Fruit fly (Drosophila melanogaster): Measurements from ENCODE around the gene CG33285.

CG33285 gene

DNA sequence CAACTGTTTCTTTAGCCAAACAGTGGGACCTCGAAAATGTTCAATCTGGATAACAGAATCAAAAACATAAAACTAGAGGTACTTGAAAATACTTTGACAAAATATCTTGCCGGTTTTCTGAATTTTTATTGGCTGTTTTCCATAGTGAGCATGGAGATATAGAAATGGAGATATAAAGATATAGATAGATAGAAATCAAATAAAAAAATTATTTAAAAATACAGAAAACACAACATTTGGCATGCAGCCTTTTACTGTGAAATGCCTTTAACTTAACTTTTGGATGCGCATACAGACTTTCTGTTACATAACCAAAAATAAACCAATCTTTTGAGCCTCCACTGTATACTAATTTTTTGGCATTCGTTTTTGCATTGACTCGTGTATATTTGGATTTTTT is 11.6 kb upstream of the CG33285 start (continued):
- TF ChIP-seq ERR (GFP tag; optimal IDR thresholded peaks at IDR 0.05) (no peak), bowl (GFP tag; IDR thresholded peaks at IDR 0.05) (no peak), CG42726 (GFP tag; IDR thresholded peaks at IDR 0.05; ENCODE audit: partially characterized antibody) (no peak), row (GFP tag; IDR thresholded peaks at IDR 0.05) (no peak; the same call in 2 of the 3 replicates), CG9215 (GFP tag; IDR thresholded peaks at IDR 0.05) (no peak), MBD-R2 (GFP tag; IDR thresholded peaks at IDR 0.05) (no peak), exex (tag; optimal IDR thresholded peaks at IDR 0.05) (no peak), Opbp (GFP tag; IDR thresholded peaks at IDR 0.05; ENCODE audit: partially characterized antibody) (no peak), CG3065 (GFP tag; optimal IDR thresholded peaks at IDR 0.05) (no peak), CG31441 (GFP tag; IDR thresholded peaks at IDR 0.05) (no peak), CG9727 (GFP tag; optimal IDR thresholded peaks at IDR 0.05) (peak; percentile 16), C15 (GFP tag; IDR thresholded peaks at IDR 0.05) (no peak), CG1602 (GFP tag; optimal IDR thresholded peaks at IDR 0.05) (no peak), jigr1 (GFP tag; IDR thresholded peaks at IDR 0.05) (no peak), CG11093 (GFP tag; IDR thresholded peaks at IDR 0.05) (no peak), CG12071 (GFP tag; optimal IDR thresholded peaks at IDR 0.05) (no peak), grau (tag; optimal IDR thresholded peaks at IDR 0.05) (peak; percentile 74), CG6791 (GFP tag; IDR thresholded peaks at IDR 0.05; ENCODE audit: partially characterized antibody) (no peak), CG7357 (GFP tag; IDR thresholded peaks at IDR 0.05) (no peak), Sry-δ (GFP tag; optimal IDR thresholded peaks at IDR 0.05) (no peak), prd (optimal IDR thresholded peaks at IDR 0.05) (no peak), prd (GFP tag; IDR thresholded peaks at IDR 0.05) (no peak), Sry-β (GFP tag; optimal IDR thresholded peaks at IDR 0.05) (no peak), croc (GFP tag; conservative IDR thresholded peaks at IDR 0.05) (no peak), lov (optimal IDR thresholded peaks at IDR 0.05) (no peak), lov (GFP tag; IDR thresholded peaks at IDR 0.05) (no peak), nerfin-2 (GFP tag; IDR thresholded peaks at IDR 0.05; ENCODE audit: partially characterized antibody) (no peak), zfh2 (GFP tag; optimal IDR thresholded peaks at IDR 0.05) (no peak), salm (tag; optimal IDR thresholded peaks at IDR 0.05) (no peak), CG15269 (tag; optimal IDR thresholded peaks at IDR 0.05) (peak; percentile 22), bbx (GFP tag; IDR thresholded peaks at IDR 0.05; ENCODE audit: partially characterized antibody) (no peak), CG17385 (GFP tag; optimal IDR thresholded peaks at IDR 0.05) (no peak), gem (tag; optimal IDR thresholded peaks at IDR 0.05) (peak; percentile 44), ci (GFP tag; IDR thresholded peaks at IDR 0.05) (no peak), CG18011 (GFP tag; optimal IDR thresholded peaks at IDR 0.05) (no peak), dysf (GFP tag; IDR thresholded peaks at IDR 0.05) (peak; percentile 26; the same call in 1 of the 3 replicates), sob (GFP tag; IDR thresholded peaks at IDR 0.05) (no peak), slp2 (GFP tag; optimal IDR thresholded peaks at IDR 0.05) (no peak), H15 (GFP tag; IDR thresholded peaks at IDR 0.05) (no peak)

- TF ChIP-seq stc (GFP tag; IDR thresholded peaks at IDR 0.05), result no peak
- no peak for TF ChIP-seq CG31441 (GFP tag; IDR thresholded peaks at IDR 0.05)
- TF ChIP-seq Dp (GFP tag; optimal IDR thresholded peaks at IDR 0.05), result peak; percentile 27
- no peak for TF ChIP-seq hkb (optimal IDR thresholded peaks at IDR 0.05)
- 0 out of 2 replicates have a peak, but pooled peaks have one; percentile 28 for TF ChIP-seq hkb (GFP tag; IDR thresholded peaks at IDR 0.05)
- TF ChIP-seq zen2 (GFP tag; IDR thresholded peaks at IDR 0.05; ENCODE audit: partially characterized antibody), result no peak
- TF ChIP-seq Fer3 (tag; optimal IDR thresholded peaks at IDR 0.05), result no peak
- peak; percentile 24 for TF ChIP-seq Nf-YC (tag; optimal IDR thresholded peaks at IDR 0.05)
- TF ChIP-seq Nf-YB (GFP tag; optimal IDR thresholded peaks at IDR 0.05), result peak; percentile 6
- TF ChIP-seq CG15696 (tag; optimal IDR thresholded peaks at IDR 0.05), result no peak
- TF ChIP-seq vvl (GFP tag; IDR thresholded peaks at IDR 0.05), result peak; percentile 34; the same call in 1 of the 2 replicates
- TF ChIP-seq Trl (optimal IDR thresholded peaks at IDR 0.05), result peak; percentile 52 to 67
- no peak for TF ChIP-seq Trl (GFP tag; optimal IDR thresholded peaks at IDR 0.05)
- TF ChIP-seq ato (GFP tag; IDR thresholded peaks at IDR 0.05; ENCODE audit: partially characterized antibody), result no peak
- TF ChIP-seq Elba2 (GFP tag; optimal IDR thresholded peaks at IDR 0.05), result no peak
- no peak for TF ChIP-seq tap (tag; optimal IDR thresholded peaks at IDR 0.05)
- no peak for TF ChIP-seq CG5953 (GFP tag; IDR thresholded peaks at IDR 0.05)
Observed at dm6 chr3L:21099908-21100307, 11.1 kb upstream of the CG33285 start.

All from whole organism, embryonic.